Worm (Caenorhabditis elegans) whole organism, young adult: ENCODE data around the gene F42F12.14.

ENCODE experiments used
- B0261.1 ChIP-seq: sonication (generic microtip); optimal IDR thresholded peaks from 2 replicates; lab custom pipeline; 2016; ENCODE audit warnings: mild to moderate bottlenecking, missing genetic modification characterization, moderate library complexity, missing compliant biosample characterization
- F33H1.4 ChIP-seq: fragments of 200-800 bp; sonication (Bioruptor generic); IDR thresholded peaks from 2 replicates; pipeline ENCODE4 v1.3.6; 2022; ENCODE audit warnings: missing genetic modification reagents, missing genetic modification characterization, missing compliant biosample characterization
- F37B4.10 ChIP-seq: fragments of 200-800 bp; sonication (Bioruptor generic); IDR thresholded peaks from 2 replicates; pipeline ENCODE4 v1.3.6; 2022; ENCODE audit warnings: missing genetic modification characterization, missing compliant biosample characterization
- F39B2.1 ChIP-seq: fragments of 200-800 bp; sonication (Bioruptor generic); IDR thresholded peaks from 2 replicates; pipeline ENCODE4 v1.3.6; 2022; ENCODE audit warnings: missing genetic modification reagents, missing genetic modification characterization, missing compliant biosample characterization
- K12H6.12 ChIP-seq: fragments of 200-800 bp; sonication (Bioruptor generic); optimal IDR thresholded peaks from 2 replicates; lab custom pipeline; 2018; ENCODE audit warnings: mild to moderate bottlenecking, missing genetic modification characterization, missing compliant biosample characterization
- T07F8.4 ChIP-seq: sonication (generic microtip); optimal IDR thresholded peaks from 2 replicates; lab custom pipeline; 2016; ENCODE audit warnings: mild to moderate bottlenecking, missing genetic modification characterization, moderate library complexity, missing compliant biosample characterization
- Y53F4B.3 ChIP-seq: fragments of 200-800 bp; sonication (Bioruptor generic); IDR thresholded peaks from 2 replicates; pipeline ENCODE4 v1.3.6; 2022; ENCODE audit warnings: missing genetic modification reagents, missing genetic modification characterization, missing compliant biosample characterization
- ama-1 ChIP-seq, 3 experiments: fragments of 150-350 bp in 1 of 3; sonication (generic microtip) in 2 of 3; optimal IDR thresholded peaks; 2 replicates each; lab custom pipeline; 2014 to 2018; ENCODE audit warnings: missing biosample characterization in 2 of 3, missing genetic modification characterization in 2 of 3, missing genetic modification reagents in 2 of 3
- atf-7 ChIP-seq: sonication (generic microtip); optimal IDR thresholded peaks from 2 replicates; lab custom pipeline; 2017; ENCODE audit warnings: mild to moderate bottlenecking, missing genetic modification characterization, missing compliant biosample characterization
- athp-1 ChIP-seq: sonication (generic microtip); optimal IDR thresholded peaks from 2 replicates; lab custom pipeline; 2017; ENCODE audit warnings: mild to moderate bottlenecking, missing genetic modification characterization, missing compliant biosample characterization
- ccch-3 ChIP-seq: fragments of 200-800 bp; sonication (Bioruptor generic); optimal IDR thresholded peaks from 2 replicates; lab custom pipeline; 2018; ENCODE audit warnings: mild to moderate bottlenecking, missing genetic modification characterization, missing compliant biosample characterization
- cebp-1 ChIP-seq, 2 experiments: fragments of 200-800 bp in 1 of 2; sonication (Bioruptor generic) in 1 of 2; sonication (generic microtip) in 1 of 2; IDR thresholded peaks in 1 of 2; optimal IDR thresholded peaks in 1 of 2; 2 replicates each; pipeline versions ENCODE4 v1.3.6 to Lab custom; 2017 to 2022; ENCODE audit warnings: missing compliant biosample characterization in 2 of 2, missing genetic modification characterization in 2 of 2, mild to moderate bottlenecking in 1 of 2, missing genetic modification reagents in 1 of 2, moderate library complexity in 1 of 2
- ceh-100 ChIP-seq: fragments of 200-800 bp; sonication (Bioruptor generic); IDR thresholded peaks from 2 replicates; pipeline ENCODE4 v1.3.6; 2022; ENCODE audit warnings: missing genetic modification reagents, missing genetic modification characterization, missing compliant biosample characterization
- egl-44 ChIP-seq: fragments of 200-800 bp; sonication (Bioruptor generic); IDR thresholded peaks from 2 replicates; pipeline ENCODE4 v1.3.6; 2022; ENCODE audit warnings: missing genetic modification reagents, missing genetic modification characterization, missing compliant biosample characterization
- egrh-3 ChIP-seq: fragments of 200-800 bp; sonication (Bioruptor generic); IDR thresholded peaks from 2 replicates; pipeline ENCODE4 v1.3.6; 2022; ENCODE audit warnings: missing genetic modification reagents, missing genetic modification characterization, missing compliant biosample characterization
- ekl-4 ChIP-seq: fragments of 200-800 bp; sonication (Bioruptor generic); IDR thresholded peaks from 2 replicates; pipeline ENCODE4 v1.3.6; 2022; ENCODE audit warnings: missing genetic modification reagents, missing genetic modification characterization, missing compliant biosample characterization
- ets-4 ChIP-seq: fragments of 200-800 bp; sonication (Bioruptor generic); optimal IDR thresholded peaks from 2 replicates; lab custom pipeline; 2018; ENCODE audit warnings: mild to moderate bottlenecking, missing genetic modification characterization, missing compliant biosample characterization
- hlh-12 ChIP-seq: sonication (generic microtip); optimal IDR thresholded peaks from 2 replicates; lab custom pipeline; 2016; ENCODE audit warnings: missing genetic modification characterization, missing compliant biosample characterization
- hmg-20 ChIP-seq: fragments of 200-800 bp; sonication (Bioruptor generic); IDR thresholded peaks from 2 replicates; pipeline ENCODE4 v1.3.6; 2022; ENCODE audit warnings: missing genetic modification reagents, missing genetic modification characterization, missing compliant biosample characterization
- hrde-1 ChIP-seq: sonication (generic microtip); optimal IDR thresholded peaks from 2 replicates; lab custom pipeline; 2016; ENCODE audit warnings: missing genetic modification characterization, mild to moderate bottlenecking, missing compliant biosample characterization, moderate library complexity, missing genotype, missing genetic modification reagents, borderline replicate concordance
- lag-1 ChIP-seq: fragments of 200-800 bp; sonication (Bioruptor generic); IDR thresholded peaks from 2 replicates; pipeline ENCODE4 v1.3.6; 2022; ENCODE audit warnings: missing genetic modification reagents, missing genetic modification characterization, missing compliant biosample characterization
- let-526 ChIP-seq: fragments of 200-800 bp; sonication (Bioruptor generic); IDR thresholded peaks from 2 replicates; pipeline ENCODE4 v1.3.6; 2022; ENCODE audit warnings: missing genetic modification reagents, missing genetic modification characterization, missing compliant biosample characterization
- let-607 ChIP-seq, 2 experiments: fragments of 200-800 bp in 1 of 2; sonication (Bioruptor generic) in 1 of 2; sonication (generic microtip) in 1 of 2; optimal IDR thresholded peaks; 2 replicates each; lab custom pipeline; 2016 to 2018; ENCODE audit warnings: mild to moderate bottlenecking in 2 of 2, missing compliant biosample characterization in 2 of 2, missing genetic modification characterization in 2 of 2, moderate library complexity in 2 of 2, missing genotype in 1 of 2
- lin-26 ChIP-seq: fragments of 200-800 bp; sonication (Bioruptor generic); IDR thresholded peaks from 2 replicates; pipeline ENCODE4 v1.3.6; 2022; ENCODE audit warnings: missing genetic modification reagents, missing genetic modification characterization, missing compliant biosample characterization
- lsl-1 ChIP-seq: fragments of 200-800 bp; sonication (Bioruptor generic); optimal IDR thresholded peaks from 2 replicates; lab custom pipeline; 2018; ENCODE audit warnings: mild to moderate bottlenecking, missing genetic modification characterization, moderate library complexity, missing compliant biosample characterization
- nfya-1 ChIP-seq: sonication (generic microtip); optimal IDR thresholded peaks from 2 replicates; lab custom pipeline; 2017; ENCODE audit warnings: antibody characterized with exemption, missing compliant biosample characterization, missing genetic modification characterization, borderline replicate concordance; ENCODE audit not compliant: insufficient read depth
- nhr-90 ChIP-seq: sonication (generic microtip); optimal IDR thresholded peaks from 2 replicates; lab custom pipeline; 2016; ENCODE audit warnings: missing genotype, mild to moderate bottlenecking, missing genetic modification characterization, missing compliant biosample characterization
- pbrm-1 ChIP-seq: fragments of 200-800 bp; sonication (Bioruptor generic); IDR thresholded peaks from 2 replicates; pipeline ENCODE4 v1.3.6; 2022; ENCODE audit warnings: missing genetic modification reagents, missing genetic modification characterization, missing compliant biosample characterization
- rpc-1 ChIP-seq, 2 experiments: fragments of 150-350 bp in 1 of 2; sonication (generic microtip) in 1 of 2; optimal IDR thresholded peaks; 2 replicates each; lab custom pipeline; 2014 to 2018; ENCODE audit warnings: missing biosample characterization in 1 of 2, missing genetic modification characterization in 1 of 2, missing genetic modification reagents in 1 of 2, missing genotype in 1 of 2
- sea-2 ChIP-seq: fragments of 200-800 bp; sonication (Bioruptor generic); IDR thresholded peaks from 2 replicates; pipeline ENCODE4 v1.3.6; 2022; ENCODE audit warnings: missing genetic modification characterization, missing compliant biosample characterization
- tbx-9 ChIP-seq: sonication (generic microtip); optimal IDR thresholded peaks from 2 replicates; lab custom pipeline; 2016; ENCODE audit warnings: borderline replicate concordance, missing genetic modification characterization, inconsistent platforms, missing compliant biosample characterization
- tlf-1 ChIP-seq: fragments of 200-800 bp; sonication (Bioruptor generic); optimal IDR thresholded peaks from 2 replicates; lab custom pipeline; 2018; ENCODE audit warnings: mild to moderate bottlenecking, missing genetic modification characterization, missing compliant biosample characterization
- unc-130 ChIP-seq: sonication (generic microtip); optimal IDR thresholded peaks from 2 replicates; lab custom pipeline; 2016; ENCODE audit warnings: missing genetic modification reagents, missing genetic modification characterization, missing compliant biosample characterization
- xnd-1 ChIP-seq: sonication (generic microtip); optimal IDR thresholded peaks from 2 replicates; lab custom pipeline; 2016; ENCODE audit warnings: missing genotype, missing genetic modification reagents, missing genetic modification characterization, missing compliant biosample characterization

Gene F42F12.14

DNA sequence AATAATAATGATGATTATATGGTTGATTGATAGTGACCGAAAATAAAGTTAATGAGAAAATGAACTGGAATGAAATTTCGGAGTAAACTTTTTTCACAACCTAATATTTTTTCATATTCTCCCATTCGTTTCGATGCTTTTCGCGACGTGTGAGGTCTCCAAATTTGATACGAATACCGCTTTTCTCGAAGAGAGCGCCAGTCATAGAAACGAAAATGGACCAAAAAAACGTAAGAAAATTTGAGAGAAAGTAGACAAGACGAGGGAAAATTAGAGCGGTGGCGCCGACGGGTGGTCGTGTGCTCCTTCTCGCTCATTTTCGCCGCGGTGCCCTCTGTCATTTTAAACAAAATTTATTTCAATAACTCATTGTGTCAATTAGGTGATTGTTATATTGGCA, 34.0 kb upstream of the F42F12.14 start:
- TF ChIP-seq lin-26 (GFP tag; lab: Robert Waterston, UW) (no peak), hrde-1 (tag; lab: Kevin White, UChicago) (no peak), athp-1 (tag; lab: Kevin White, UChicago) (no peak), let-526 (no peak), egl-44 (no peak), ekl-4 (GFP tag; lab: Robert Waterston, UW) (no peak), lag-1 (no peak), T07F8.4 (tag; lab: Kevin White, UChicago) (no peak), cebp-1 (GFP tag; IDR thresholded peaks at IDR 0.05; lab: Robert Waterston, UW) (no peak), cebp-1 (tag; optimal IDR thresholded peaks at IDR 0.05; lab: Kevin White, UChicago) (no peak), unc-130 (GFP tag; lab: Kevin White, UChicago) (no peak), nfya-1 (tag; lab: Kevin White, UChicago) (no peak)

DNA sequence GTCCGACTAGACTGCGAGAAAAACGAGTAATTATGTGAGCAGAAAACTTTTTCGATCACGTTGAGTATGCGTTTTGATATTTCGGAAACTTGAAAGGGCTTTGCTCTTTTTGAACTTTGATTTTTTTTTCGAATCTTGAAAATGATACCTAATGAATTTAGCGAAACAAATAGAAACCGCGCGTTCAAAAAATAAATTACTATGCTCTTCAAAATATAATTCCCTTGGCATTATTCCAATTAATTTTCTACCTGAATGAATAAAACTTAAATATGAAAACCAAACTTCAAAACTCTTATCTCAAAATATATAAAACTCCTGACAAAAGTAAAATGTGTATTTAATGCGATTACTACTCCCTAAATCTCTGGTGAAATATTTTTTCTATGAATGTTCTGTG, 33.2 kb upstream of the F42F12.14 start, which contains the start of gene xtr-2:
Gene xtr-2, plus strand, starts transcription at position 301 of the 400 bp plus-strand sequence.
- TF ChIP-seq athp-1 (tag; lab: Kevin White, UChicago): no peak
- no peak for TF ChIP-seq egrh-3
- no peak for TF ChIP-seq F37B4.10 (GFP tag; lab: Robert Waterston, UW)
- no peak for TF ChIP-seq ets-4 (GFP tag; lab: Kevin White, UChicago)
- no peak for TF ChIP-seq K12H6.12 (tag; lab: Kevin White, UChicago)
- no peak for TF ChIP-seq hlh-12 (tag; lab: Kevin White, UChicago)
- no peak for TF ChIP-seq ceh-100 (GFP tag; lab: Robert Waterston, UW)
- no peak for TF ChIP-seq ama-1 (optimal IDR thresholded peaks at IDR 0.05; lab: Kevin White, UChicago)
- no peak for TF ChIP-seq ama-1 (GFP tag; optimal IDR thresholded peaks at IDR 0.05; lab: Kevin White, UChicago)
- TF ChIP-seq tbx-9 (tag; lab: Kevin White, UChicago): no peak
- TF ChIP-seq tlf-1 (GFP tag; lab: Kevin White, UChicago): no peak
- no peak for TF ChIP-seq atf-7 (tag; lab: Kevin White, UChicago)
- TF ChIP-seq B0261.1 (tag; lab: Kevin White, UChicago): no peak
- TF ChIP-seq ccch-3: no peak
- TF ChIP-seq F33H1.4 (GFP tag; lab: Robert Waterston, UW): no peak
- no peak for TF ChIP-seq rpc-1 (optimal IDR thresholded peaks at IDR 0.05; lab: Kevin White, UChicago)
- TF ChIP-seq rpc-1 (tag; optimal IDR thresholded peaks at IDR 0.05; lab: Kevin White, UChicago): no peak
- no peak for TF ChIP-seq ekl-4 (GFP tag; lab: Robert Waterston, UW)
- TF ChIP-seq xnd-1: no peak
- TF ChIP-seq nhr-90 (tag; lab: Kevin White, UChicago): no peak

DNA sequence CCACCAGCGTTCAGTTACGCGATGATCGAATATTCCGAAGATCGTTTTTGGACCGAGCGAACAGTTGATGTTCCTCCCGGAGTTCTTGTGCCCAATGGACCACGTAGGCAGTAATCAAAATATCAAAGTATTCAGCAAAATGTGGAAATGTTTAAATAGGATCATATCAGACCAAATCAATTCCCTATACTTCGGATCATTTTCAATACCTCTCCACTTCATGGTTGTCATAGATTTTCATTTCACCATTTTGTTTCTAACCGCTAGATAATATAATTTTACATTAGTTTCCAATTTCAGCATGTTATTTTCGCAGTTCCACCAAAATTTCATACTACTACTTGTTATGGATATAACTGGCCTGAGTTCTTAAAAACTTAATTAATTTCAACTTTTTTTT, 30.9 kb upstream of the F42F12.14 start:
- TF ChIP-seq lag-1: no peak
- no peak for TF ChIP-seq unc-130 (GFP tag; lab: Kevin White, UChicago)
- TF ChIP-seq hmg-20 (GFP tag; lab: Robert Waterston, UW): no peak
- no peak for TF ChIP-seq athp-1 (tag; lab: Kevin White, UChicago)
- no peak for TF ChIP-seq F39B2.1 (GFP tag; lab: Robert Waterston, UW)
- TF ChIP-seq lsl-1 (GFP tag; lab: Kevin White, UChicago): no peak
- no peak for TF ChIP-seq sea-2 (GFP tag; lab: Robert Waterston, UW)
- TF ChIP-seq pbrm-1 (GFP tag; lab: Robert Waterston, UW): no peak
- TF ChIP-seq hlh-12 (tag; lab: Kevin White, UChicago): no peak
- TF ChIP-seq Y53F4B.3 (GFP tag; lab: Robert Waterston, UW): no peak
- TF ChIP-seq let-607 (tag; optimal IDR thresholded peaks at IDR 0.05; lab: Kevin White, UChicago): no peak
